Fruit fly (Drosophila melanogaster) whole organism: Measurements from ENCODE around the gene CG15005.

Experiments used
- CG8478 ChIP-seq: fragments of >200 bp; optimal IDR thresholded peaks from 2 replicates; lab custom pipeline; 2018; ENCODE audit warnings: inconsistent platforms
- Dll ChIP-seq: fragments of >200 bp; optimal IDR thresholded peaks from 2 replicates; lab custom pipeline; 2017
- psq ChIP-seq: fragments of >200 bp; optimal IDR thresholded peaks from 2 replicates; lab custom pipeline; 2017

dm6 chr3L:4236097-4236572 is 32.0 kb upstream of the CG15005 start, which contains the start of gene ImpL2:
- no peak for TF ChIP-seq Dll (lab: Kevin White, UChicago)
- TF ChIP-seq psq, result no peak
- TF ChIP-seq CG8478, result no peak
